Worm (Caenorhabditis elegans): Measurements from ENCODE around the gene C54E4.1.

DNA sequence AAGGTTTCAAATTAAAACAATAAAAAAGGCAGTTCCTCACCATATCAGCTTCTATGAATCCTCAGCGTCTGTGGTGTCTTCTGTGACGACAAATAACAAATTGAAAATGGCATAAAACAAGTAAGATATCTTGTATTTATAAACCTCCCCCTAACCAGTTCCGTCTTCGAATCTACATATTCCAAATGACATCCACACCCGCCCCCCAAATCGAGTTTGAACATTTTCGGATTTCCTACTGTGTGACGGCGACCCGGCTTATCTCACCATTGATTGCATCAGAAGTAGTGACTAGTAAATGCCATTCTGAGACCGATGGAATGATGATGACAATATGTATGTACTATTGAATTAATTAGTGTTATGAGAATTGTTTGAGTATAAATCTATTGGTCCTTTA lies 46.6 kb upstream of the C54E4.1 start, which contains the start of gene grl-20:
- TF ChIP-seq lsy-2 (tag; optimal IDR thresholded peaks at IDR 0.05) (no peak), nhr-237 (tag; optimal IDR thresholded peaks at IDR 0.05) (no peak), lin-11 (tag; optimal IDR thresholded peaks at IDR 0.05) (no peak), ztf-4 (tag; optimal IDR thresholded peaks at IDR 0.05) (no peak), nhr-10 (tag; optimal IDR thresholded peaks at IDR 0.05) (no peak), ztf-11 (tag; optimal IDR thresholded peaks at IDR 0.05) (no peak), ceh-16 (tag; optimal IDR thresholded peaks at IDR 0.05) (no peak), aly-2 (tag; optimal IDR thresholded peaks at IDR 0.05) (no peak)
